Worm (Caenorhabditis elegans) whole organism, L4/young adult: Measurements from ENCODE around the gene ZC239.22.

Experiments
- W03F9.2 ChIP-seq: fragments of 150-350 bp; optimal IDR thresholded peaks from 2 replicates; lab custom pipeline; 2014; ENCODE audit warnings: missing biosample characterization, missing genetic modification characterization
- him-1 ChIP-seq: sonication (generic microtip); optimal IDR thresholded peaks from 2 replicates; lab custom pipeline; 2016; ENCODE audit warnings: missing genotype, missing genetic modification reagents, missing genetic modification characterization, missing compliant biosample characterization

Gene ZC239.22

ce11 chrII:3172176-3172575, 48.4 kb downstream of the ZC239.22 start, which contains the start of gene Y27F2A.10:
TSS of gene Y27F2A.10 (minus strand) at chrII:3172276.
- TF ChIP-seq W03F9.2 (tag; lab: Kevin White, UChicago) (no peak), him-1 (tag; lab: Kevin White, UChicago) (no peak)

- TF ChIP-seq him-1 (tag; lab: Kevin White, UChicago): no peak
Observed at ce11 chrII:3170089-3170488, 50.5 kb downstream of the ZC239.22 start, which contains the start of gene fbxc-55. TSS of gene fbxc-55 (minus strand) at chrII:3170189.
